Worm (Caenorhabditis elegans) whole organism, late embryonic: ENCODE data around the gene ZC487.2.

Source experiments
- K02D7.2 ChIP-seq: sonication (generic microtip); optimal IDR thresholded peaks from 2 replicates; lab custom pipeline; 2017; ENCODE audit warnings: mild to moderate bottlenecking, missing genetic modification characterization, missing compliant biosample characterization
- ama-1 ChIP-seq: fragments of 150-350 bp; optimal IDR thresholded peaks from 2 replicates; lab custom pipeline; 2014
- ceh-24 ChIP-seq: sonication (generic microtip); optimal IDR thresholded peaks from 2 replicates; lab custom pipeline; 2016; ENCODE audit warnings: mild to moderate bottlenecking, missing genetic modification characterization, missing compliant biosample characterization
- dmd-4 ChIP-seq: sonication (generic microtip); optimal IDR thresholded peaks from 2 replicates; lab custom pipeline; 2016; ENCODE audit warnings: borderline replicate concordance, missing genetic modification characterization, missing compliant biosample characterization
- nfya-1 ChIP-seq: sonication (generic microtip); optimal IDR thresholded peaks from 2 replicates; lab custom pipeline; 2017; ENCODE audit warnings: missing genetic modification characterization, mild to moderate bottlenecking, missing compliant biosample characterization, antibody characterized with exemption, moderate library complexity
- nhr-11 ChIP-seq: fragments of 150-350 bp; optimal IDR thresholded peaks from 2 replicates; lab custom pipeline; 2014; ENCODE audit warnings: missing biosample characterization, missing genetic modification characterization
- pha-4 ChIP-seq: fragments of 150-350 bp; optimal IDR thresholded peaks from 2 replicates; lab custom pipeline; 2018; ENCODE audit warnings: missing biosample characterization, missing genetic modification reagents, missing genetic modification characterization
- sdc-2 ChIP-seq: sonication (generic microtip); optimal IDR thresholded peaks from 2 replicates; lab custom pipeline; 2016; ENCODE audit warnings: missing genotype, missing genetic modification characterization, missing compliant biosample characterization
- sox-4 ChIP-seq: sonication (generic microtip); optimal IDR thresholded peaks from 2 replicates; lab custom pipeline; 2017; ENCODE audit warnings: mild to moderate bottlenecking, missing genetic modification characterization, inconsistent platforms, missing compliant biosample characterization
- unc-86 ChIP-seq: sonication (generic microtip); optimal IDR thresholded peaks from 2 replicates; lab custom pipeline; 2016; ENCODE audit warnings: missing genetic modification characterization, missing compliant biosample characterization
- ztf-16 ChIP-seq: sonication (generic microtip); optimal IDR thresholded peaks from 2 replicates; lab custom pipeline; 2017; ENCODE audit warnings: missing genetic modification characterization, missing compliant biosample characterization

- TF ChIP-seq unc-86 (tag; lab: Kevin White, UChicago) (no peak), dmd-4 (no peak), nhr-11 (no peak), sox-4 (no peak), pha-4 (tag; lab: Kevin White, UChicago) (no peak), ceh-24 (tag; lab: Kevin White, UChicago) (no peak), K02D7.2 (tag; lab: Kevin White, UChicago) (no peak), nfya-1 (tag; lab: Kevin White, UChicago) (no peak), ztf-16 (tag; lab: Kevin White, UChicago) (no peak), sdc-2 (tag; lab: Kevin White, UChicago) (no peak), ama-1 (no peak)
These were observed 36.8 kb downstream of the ZC487.2 start for ce11 chrV:6685499-6685898.
